Worm (Caenorhabditis elegans) whole organism, young adult: ENCODE measurements around the gene hal-3.

Experiments used
- B0336.3 ChIP-seq: fragments of 200-800 bp; sonication (Bioruptor generic); IDR thresholded peaks from 2 replicates; pipeline ENCODE4 v1.3.6; 2022; ENCODE audit warnings: missing genetic modification characterization, missing compliant biosample characterization
- F52B5.7 ChIP-seq: sonication (generic microtip); optimal IDR thresholded peaks from 2 replicates; lab custom pipeline; 2016; ENCODE audit warnings: mild to moderate bottlenecking, missing genetic modification characterization, missing compliant biosample characterization
- Y67H2A.10 ChIP-seq: fragments of 200-800 bp; sonication (Bioruptor generic); conservative IDR thresholded peaks from 2 replicates; pipeline ENCODE4 v1.3.6; 2022; ENCODE audit warnings: missing genetic modification reagents, missing genetic modification characterization, missing compliant biosample characterization
- attf-3 ChIP-seq: fragments of 200-800 bp; sonication (Bioruptor generic); conservative IDR thresholded peaks from 2 replicates; pipeline ENCODE4 v1.3.6; 2022; ENCODE audit warnings: missing genetic modification reagents, missing genetic modification characterization, missing compliant biosample characterization
- fkh-3 ChIP-seq: sonication (generic microtip); optimal IDR thresholded peaks from 2 replicates; lab custom pipeline; 2016; ENCODE audit warnings: mild to moderate bottlenecking, missing genetic modification characterization, missing compliant biosample characterization
- hmg-1.2 ChIP-seq: fragments of 200-800 bp; sonication (Bioruptor generic); IDR thresholded peaks from 2 replicates; pipeline ENCODE4 v1.3.6; 2022; ENCODE audit warnings: missing genetic modification reagents, missing genetic modification characterization, missing compliant biosample characterization
- lag-1 ChIP-seq: fragments of 200-800 bp; sonication (Bioruptor generic); IDR thresholded peaks from 2 replicates; pipeline ENCODE4 v1.3.6; 2022; ENCODE audit warnings: missing genetic modification reagents, missing genetic modification characterization, missing compliant biosample characterization
- nhr-80 ChIP-seq: sonication (generic microtip); optimal IDR thresholded peaks from 2 replicates; lab custom pipeline; 2016; ENCODE audit warnings: missing genetic modification characterization, missing compliant biosample characterization
- sea-2 ChIP-seq: fragments of 200-800 bp; sonication (Bioruptor generic); IDR thresholded peaks from 2 replicates; pipeline ENCODE4 v1.3.6; 2022; ENCODE audit warnings: missing genetic modification characterization, missing compliant biosample characterization
- snpc-1.3 ChIP-seq: sonication (generic microtip); optimal IDR thresholded peaks from 2 replicates; lab custom pipeline; 2017; ENCODE audit warnings: missing genetic modification characterization, mild to moderate bottlenecking, missing compliant biosample characterization, antibody characterized with exemption, moderate library complexity, missing genotype, missing genetic modification reagents; ENCODE audit not compliant: insufficient read depth
- snpc-4 ChIP-seq, 5 experiments: fragments of 150-350 bp in 1 of 5; sonication (generic microtip) in 4 of 5; optimal IDR thresholded peaks; 2 replicates each; lab custom pipeline; 2014 to 2018; ENCODE audit warnings: missing genetic modification characterization in 5 of 5, missing biosample characterization in 3 of 5, antibody characterized with exemption in 2 of 5, mild to moderate bottlenecking in 2 of 5, missing compliant biosample characterization in 2 of 5, missing genotype in 2 of 5, moderate library complexity in 2 of 5, missing genetic modification reagents in 1 of 5
- unc-130 ChIP-seq: sonication (generic microtip); optimal IDR thresholded peaks from 2 replicates; lab custom pipeline; 2016; ENCODE audit warnings: missing genetic modification reagents, missing genetic modification characterization, missing compliant biosample characterization
- unc-62 ChIP-seq: fragments of 150-350 bp; optimal IDR thresholded peaks from 2 replicates; lab custom pipeline; 2014; ENCODE audit warnings: missing biosample characterization, missing genetic modification reagents, missing genetic modification characterization

DNA sequence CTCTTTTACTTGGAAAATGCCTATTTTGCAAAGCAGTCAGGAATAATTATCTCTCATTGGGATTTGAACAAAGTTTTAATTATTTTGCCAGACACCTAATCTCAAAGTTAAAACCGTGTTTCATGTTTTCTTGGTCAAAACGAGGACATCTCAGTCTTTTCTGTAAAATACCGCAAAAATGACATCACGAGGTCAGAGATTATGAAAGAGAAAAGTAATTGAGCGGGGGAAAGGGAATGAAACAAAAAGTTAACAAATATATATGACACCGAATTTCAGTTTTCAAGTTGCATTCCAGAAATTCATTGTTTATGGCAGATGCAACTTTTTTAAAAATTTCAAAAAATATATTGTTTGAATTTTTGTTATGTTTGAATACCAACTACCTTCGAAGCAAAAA is 14.4 kb downstream of the hal-3 start:
- TF ChIP-seq fkh-3 (tag; lab: Kevin White, UChicago): no peak
- no peak for TF ChIP-seq lag-1 (GFP tag; lab: Robert Waterston, UW)
- no peak for TF ChIP-seq snpc-1.3 (tag; lab: Kevin White, UChicago)
- TF ChIP-seq Y67H2A.10: no peak
- no peak for TF ChIP-seq snpc-4 (GFP tag; optimal IDR thresholded peaks at IDR 0.05; lab: Kevin White, UChicago)
- no peak for TF ChIP-seq snpc-4 (tag; optimal IDR thresholded peaks at IDR 0.05; lab: Kevin White, UChicago)
- TF ChIP-seq B0336.3 (GFP tag; lab: Robert Waterston, UW): no peak
- no peak for TF ChIP-seq unc-130 (GFP tag; lab: Kevin White, UChicago)
- TF ChIP-seq attf-3: no peak
- no peak for TF ChIP-seq F52B5.7 (tag; lab: Kevin White, UChicago)
- no peak for TF ChIP-seq sea-2 (GFP tag; lab: Robert Waterston, UW)
- no peak for TF ChIP-seq unc-62
- no peak for TF ChIP-seq hmg-1.2 (GFP tag; lab: Robert Waterston, UW)
- no peak for TF ChIP-seq nhr-80 (tag; lab: Kevin White, UChicago)
